Fruit fly (Drosophila melanogaster) whole organism, embryonic: ENCODE data around the gene CG5910.

Source experiments
- Antp ChIP-seq: fragments of 200-800 bp; sonication (Bioruptor generic); optimal IDR thresholded peaks from 3 replicates; lab custom pipeline; 2016; ENCODE audit warnings: missing biosample characterization, missing genetic modification characterization
- CG12236 ChIP-seq: fragments of 200-800 bp; sonication (Bioruptor generic); optimal IDR thresholded peaks from 2 replicates; lab custom pipeline; 2016; ENCODE audit warnings: missing biosample characterization, missing genetic modification characterization
- CG12744 ChIP-seq: fragments of 200-800 bp; sonication (Bioruptor generic); optimal IDR thresholded peaks from 2 replicates; lab custom pipeline; 2016; ENCODE audit warnings: missing biosample characterization, missing genetic modification characterization
- CG15601 ChIP-seq: fragments of 200-800 bp; sonication (Bioruptor generic); optimal IDR thresholded peaks from 3 replicates; lab custom pipeline; 2019; ENCODE audit warnings: missing biosample characterization, mild to moderate bottlenecking, missing genetic modification characterization, moderate library complexity
- CG17385 ChIP-seq: fragments of 200-800 bp; sonication (Bioruptor generic); optimal IDR thresholded peaks from 3 replicates; lab custom pipeline; 2018; ENCODE audit warnings: missing biosample characterization, mild to moderate bottlenecking, missing genetic modification characterization
- CG32772 ChIP-seq: fragments of 200-800 bp; sonication (Bioruptor generic); IDR thresholded peaks from 2 replicates; pipeline ENCODE4 v1.3.6; 2022; ENCODE audit warnings: missing biosample characterization, missing genetic modification characterization
- CG3407 ChIP-seq: fragments of 200-800 bp; sonication (Bioruptor generic); optimal IDR thresholded peaks from 2 replicates; lab custom pipeline; 2018; ENCODE audit warnings: missing biosample characterization, mild to moderate bottlenecking, missing genetic modification characterization
- CG4360 ChIP-seq: fragments of 200-800 bp; sonication (Bioruptor generic); IDR thresholded peaks from 2 replicates; pipeline ENCODE4 v1.3.6; 2022; ENCODE audit warnings: missing biosample characterization, missing genetic modification characterization
- CG5245 ChIP-seq: fragments of 200-800 bp; sonication (Bioruptor generic); optimal IDR thresholded peaks from 3 replicates; lab custom pipeline; 2016; ENCODE audit warnings: missing biosample characterization, missing genetic modification characterization
- CG5953 ChIP-seq: fragments of 200-800 bp; sonication (Bioruptor generic); IDR thresholded peaks from 2 replicates; pipeline ENCODE4 v1.3.6; 2022; ENCODE audit warnings: missing biosample characterization, missing genetic modification characterization
- CG6272 ChIP-seq: fragments of 200-800 bp; sonication (Bioruptor generic); IDR thresholded peaks from 2 replicates; pipeline ENCODE4 v1.3.6; 2022; ENCODE audit warnings: missing biosample characterization, missing genetic modification characterization
- CG6765 ChIP-seq: fragments of 200-800 bp; sonication (Bioruptor generic); optimal IDR thresholded peaks from 3 replicates; lab custom pipeline; 2017; ENCODE audit warnings: missing biosample characterization, mild to moderate bottlenecking, missing genetic modification characterization
- CG7372 ChIP-seq: fragments of 200-800 bp; sonication (Bioruptor generic); IDR thresholded peaks from 2 replicates; pipeline ENCODE4 v1.3.6; 2022; ENCODE audit warnings: missing biosample characterization, missing genetic modification characterization
- CG8359 ChIP-seq: fragments of 200-800 bp; sonication (Bioruptor generic); optimal IDR thresholded peaks from 2 replicates; lab custom pipeline; 2017; ENCODE audit warnings: missing biosample characterization, mild to moderate bottlenecking, missing genetic modification characterization, borderline replicate concordance
- CG8924 ChIP-seq: fragments of 200-800 bp; optimal IDR thresholded peaks from 3 replicates; lab custom pipeline; 2019; ENCODE audit warnings: missing biosample characterization, mild to moderate bottlenecking, missing genetic modification characterization, moderate library complexity
- Dip3 ChIP-seq: fragments of 200-800 bp; sonication (Bioruptor generic); optimal IDR thresholded peaks from 3 replicates; lab custom pipeline; 2016; ENCODE audit warnings: missing biosample characterization, missing genetic modification characterization
- E2f2 ChIP-seq: fragments of 200-800 bp; sonication (Bioruptor generic); IDR thresholded peaks from 2 replicates; pipeline ENCODE4 v1.3.6; 2022; ENCODE audit warnings: missing biosample characterization, missing genetic modification characterization
- Elba2 ChIP-seq: fragments of 200-800 bp; sonication (Bioruptor generic); optimal IDR thresholded peaks from 3 replicates; lab custom pipeline; 2016; ENCODE audit warnings: missing biosample characterization, missing genetic modification characterization
- GATAe ChIP-seq: fragments of 200-800 bp; sonication (Bioruptor generic); conservative IDR thresholded peaks from 2 replicates; pipeline ENCODE4 v1.3.6; 2022; ENCODE audit warnings: missing biosample characterization, missing genetic modification characterization
- HLH4C ChIP-seq: fragments of 200-800 bp; sonication (Bioruptor generic); IDR thresholded peaks from 3 replicates; pipeline ENCODE4 v1.3.6; 2022; ENCODE audit warnings: missing biosample characterization, missing genetic modification characterization; ENCODE audit not compliant: partially characterized antibody
- Hr51 ChIP-seq, 2 experiments: fragments of 200-800 bp; sonication (Bioruptor generic); optimal IDR thresholded peaks; 2 replicates in 1 of 2; 3 replicates in 1 of 2; lab custom pipeline; 2016 to 2018; ENCODE audit warnings: missing biosample characterization in 2 of 2, missing genetic modification characterization in 2 of 2, mild to moderate bottlenecking in 1 of 2, moderate library complexity in 1 of 2
- Kr ChIP-seq: fragments of 200-800 bp; sonication (Bioruptor generic); optimal IDR thresholded peaks from 2 replicates; lab custom pipeline; 2017; ENCODE audit warnings: missing biosample characterization, mild to moderate bottlenecking, missing genetic modification characterization
- Med ChIP-seq: fragments of 200-800 bp; sonication (Bioruptor generic); peaks from one replicate; lab custom pipeline; 2016; ENCODE audit warnings: missing biosample characterization, missing genetic modification characterization, mild to moderate bottlenecking, inconsistent platforms, moderate library complexity
- Myb ChIP-seq: fragments of 200-800 bp; sonication (Bioruptor generic); optimal IDR thresholded peaks from 2 replicates; lab custom pipeline; 2016; ENCODE audit warnings: missing biosample characterization, missing genetic modification characterization
- NK7.1 ChIP-seq: fragments of 200-800 bp; sonication (Bioruptor generic); optimal IDR thresholded peaks from 3 replicates; lab custom pipeline; 2016; ENCODE audit warnings: missing biosample characterization, missing genetic modification characterization
- Nf-YC ChIP-seq: fragments of 200-800 bp; optimal IDR thresholded peaks from 3 replicates; lab custom pipeline; 2019; ENCODE audit warnings: missing biosample characterization, mild to moderate bottlenecking, missing genetic modification characterization, moderate library complexity
- Ssrp ChIP-seq: fragments of 200-800 bp; sonication (Bioruptor generic); optimal IDR thresholded peaks from 2 replicates; lab custom pipeline; 2018; ENCODE audit warnings: missing biosample characterization, mild to moderate bottlenecking, missing genetic modification characterization, moderate library complexity
- Tbp ChIP-seq: fragments of >200 bp; optimal IDR thresholded peaks from 2 replicates; lab custom pipeline; 2018; ENCODE audit warnings: missing biosample characterization, missing genetic modification characterization
- cad ChIP-seq: fragments of >200 bp; optimal IDR thresholded peaks from 2 replicates; lab custom pipeline; 2017; ENCODE audit warnings: missing biosample characterization, missing genetic modification characterization
- da ChIP-seq: fragments of 200-800 bp; sonication (Bioruptor generic); optimal IDR thresholded peaks from 2 replicates; lab custom pipeline; 2016; ENCODE audit warnings: missing biosample characterization, missing genetic modification characterization
- disco-r ChIP-seq: fragments of 200-800 bp; sonication (Bioruptor generic); optimal IDR thresholded peaks from 2 replicates; lab custom pipeline; 2016; ENCODE audit warnings: missing biosample characterization, missing genetic modification characterization
- esg ChIP-seq: fragments of 200-800 bp; sonication (Bioruptor generic); conservative IDR thresholded peaks from 2 replicates; pipeline ENCODE4 v1.3.6; 2022; ENCODE audit warnings: missing biosample characterization, missing genetic modification characterization
- eve ChIP-seq, 2 experiments: fragments of >200 bp; optimal IDR thresholded peaks; 2 replicates each; lab custom pipeline; 2017; ENCODE audit warnings: missing biosample characterization in 2 of 2, missing genetic modification characterization in 2 of 2
- gt ChIP-seq: fragments of 200-800 bp; sonication (Bioruptor generic); IDR thresholded peaks from 2 replicates; pipeline ENCODE4 v1.3.6; 2022; ENCODE audit warnings: missing biosample characterization, missing genetic modification characterization
- hth ChIP-seq: fragments of >200 bp; optimal IDR thresholded peaks from 2 replicates; lab custom pipeline; 2017; ENCODE audit warnings: inconsistent platforms
- ind ChIP-seq: fragments of 200-800 bp; sonication (Bioruptor generic); optimal IDR thresholded peaks from 3 replicates; lab custom pipeline; 2016; ENCODE audit warnings: missing biosample characterization, missing genetic modification characterization
- kay ChIP-seq: fragments of 200-800 bp; sonication (Bioruptor generic); optimal IDR thresholded peaks from 2 replicates; lab custom pipeline; 2016; ENCODE audit warnings: missing biosample characterization, missing genetic modification characterization
- lov ChIP-seq, 2 experiments: fragments of 200-800 bp in 1 of 2; fragments of >200 bp in 1 of 2; sonication (Bioruptor generic) in 1 of 2; IDR thresholded peaks in 1 of 2; optimal IDR thresholded peaks in 1 of 2; 2 replicates in 1 of 2; 3 replicates in 1 of 2; pipeline versions ENCODE4 v1.3.6 to Lab custom; 2017 to 2022; ENCODE audit warnings: missing biosample characterization in 1 of 2, missing genetic modification characterization in 1 of 2
- mam ChIP-seq: fragments of 200-800 bp; sonication (Bioruptor generic); optimal IDR thresholded peaks from 3 replicates; lab custom pipeline; 2016; ENCODE audit warnings: missing biosample characterization, missing genetic modification characterization
- onecut ChIP-seq: fragments of 200-800 bp; sonication (Bioruptor generic); IDR thresholded peaks from 2 replicates; pipeline ENCODE4 v1.3.6; 2022; ENCODE audit warnings: missing biosample characterization, missing genetic modification characterization
- pb ChIP-seq: fragments of 200-800 bp; sonication (Bioruptor generic); optimal IDR thresholded peaks from 3 replicates; lab custom pipeline; 2016; ENCODE audit warnings: missing biosample characterization, missing genetic modification characterization
- pfk ChIP-seq: fragments of 200-800 bp; sonication (Bioruptor generic); optimal IDR thresholded peaks from 2 replicates; lab custom pipeline; 2018; ENCODE audit warnings: missing biosample characterization, mild to moderate bottlenecking, missing genetic modification characterization, moderate library complexity
- pros ChIP-seq: fragments of 200-800 bp; sonication (Bioruptor generic); optimal IDR thresholded peaks from 3 replicates; lab custom pipeline; 2019; ENCODE audit warnings: missing biosample characterization, mild to moderate bottlenecking, missing genetic modification characterization, moderate library complexity
- run ChIP-seq: fragments of 200-800 bp; sonication (Bioruptor generic); optimal IDR thresholded peaks from 3 replicates; lab custom pipeline; 2018; ENCODE audit warnings: missing biosample characterization, mild to moderate bottlenecking, missing genetic modification characterization
- seq ChIP-seq: fragments of 200-800 bp; sonication (Bioruptor generic); IDR thresholded peaks from 2 replicates; pipeline ENCODE4 v1.3.6; 2022; ENCODE audit warnings: missing biosample characterization, missing genetic modification characterization
- unc-4 ChIP-seq: fragments of 200-800 bp; sonication (Bioruptor generic); IDR thresholded peaks from 2 replicates; pipeline ENCODE4 v1.3.6; 2022; ENCODE audit warnings: missing biosample characterization, missing genetic modification characterization; ENCODE audit not compliant: partially characterized antibody

The CG5910 gene

DNA sequence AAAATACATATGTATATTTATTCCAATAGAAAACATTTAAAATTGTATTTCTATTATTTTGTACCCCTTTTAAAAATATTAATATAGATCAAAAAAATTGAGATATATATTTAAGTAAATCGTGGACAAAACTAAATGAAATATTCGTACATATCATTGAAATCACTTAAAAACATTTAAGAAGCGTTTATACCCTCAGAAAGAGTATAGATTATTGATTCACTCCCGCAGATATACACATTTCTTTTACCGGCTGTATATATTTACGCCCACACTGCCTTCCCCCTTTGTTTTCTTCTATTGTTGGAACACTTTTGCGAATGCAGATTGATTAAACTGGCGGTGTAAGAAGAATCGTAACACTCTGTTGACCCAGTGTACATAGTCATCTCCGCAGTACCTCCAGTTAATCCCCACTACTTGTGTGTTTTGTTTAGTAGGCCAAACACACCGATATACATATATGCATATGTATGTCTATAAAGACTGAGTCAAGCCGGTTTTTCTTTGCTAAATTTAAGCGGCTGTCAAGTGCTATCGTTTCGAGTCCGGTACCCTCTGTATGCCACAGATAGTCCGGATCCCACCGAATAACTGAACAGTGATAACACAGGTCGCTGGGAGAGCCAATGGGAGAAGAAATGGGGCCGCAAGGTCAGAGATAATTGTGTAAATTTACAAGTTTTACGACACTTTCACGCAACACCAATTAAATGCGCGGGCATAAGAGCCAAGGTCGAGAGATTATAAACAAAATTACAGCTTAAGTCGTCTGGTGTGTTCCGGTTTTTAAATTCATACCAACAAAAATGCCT, 29.5 kb downstream of the CG5910 start (continued):
- peak; percentile 4 for TF ChIP-seq pb
- TF ChIP-seq hth (lab: Kevin White, UChicago): no peak
- peak; percentile 17 for TF ChIP-seq kay (GFP tag; lab: Kevin White, UChicago)
- TF ChIP-seq unc-4 (GFP tag; lab: Robert Waterston, UW): no peak
- peak; percentile 23 for TF ChIP-seq NK7.1 (GFP tag; lab: Kevin White, UChicago)
- peak; percentile 83 for TF ChIP-seq Kr (GFP tag; lab: Kevin White, UChicago)
- no peak for TF ChIP-seq Tbp (GFP tag; lab: Kevin White, UChicago)
- TF ChIP-seq CG3407: peak; percentile 77
- no peak for TF ChIP-seq GATAe (GFP tag; lab: Robert Waterston, UW)
- TF ChIP-seq Myb (GFP tag; lab: Kevin White, UChicago): peak; percentile 35
- no peak for TF ChIP-seq Dip3 (GFP tag; lab: Kevin White, UChicago)
- peak; percentile 50 for TF ChIP-seq Antp (GFP tag; lab: Kevin White, UChicago)
- no peak for TF ChIP-seq CG32772 (GFP tag; lab: Robert Waterston, UW)
- TF ChIP-seq seq (GFP tag; lab: Robert Waterston, UW): no peak
- TF ChIP-seq CG12236 (GFP tag; lab: Kevin White, UChicago): peak; percentile 72
- TF ChIP-seq CG6765 (GFP tag; lab: Kevin White, UChicago): peak; percentile 49
- peak; percentile 39 for TF ChIP-seq CG8359 (GFP tag; lab: Kevin White, UChicago)
- TF ChIP-seq run (tag; lab: Kevin White, UChicago): no peak
- TF ChIP-seq mam: peak; percentile 27
- no peak for TF ChIP-seq Elba2 (GFP tag; lab: Kevin White, UChicago)
- TF ChIP-seq CG6272: no peak
- peak; percentile 20 to 40 for TF ChIP-seq Hr51 (GFP tag; optimal IDR thresholded peaks at IDR 0.05; lab: Kevin White, UChicago)
- TF ChIP-seq CG15601 (tag; lab: Kevin White, UChicago): peak; percentile 63
- no peak for TF ChIP-seq gt (GFP tag; lab: Robert Waterston, UW)
- peak; percentile 19 for TF ChIP-seq pfk (GFP tag; lab: Kevin White, UChicago)

DNA sequence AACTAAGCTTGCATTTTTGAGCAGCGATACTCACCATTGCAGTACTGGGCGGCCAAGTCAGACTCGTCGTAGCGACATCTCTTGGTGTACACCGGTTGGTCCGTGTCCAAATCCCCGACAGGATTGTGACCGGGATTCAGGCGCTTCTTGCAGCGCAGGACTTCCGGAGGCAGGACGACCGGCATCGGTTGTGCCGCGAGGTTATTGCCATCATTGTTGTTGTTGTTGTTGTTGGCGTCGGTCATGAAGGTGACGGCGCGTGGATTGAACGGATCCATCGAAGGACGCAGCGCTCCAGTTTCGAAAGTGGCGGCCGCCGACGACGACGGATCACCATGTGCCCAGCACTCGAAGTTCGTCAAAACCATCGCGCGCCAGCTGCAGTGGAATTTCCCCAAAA, 30.4 kb downstream of the CG5910 start:
- TF ChIP-seq Med (GFP tag; lab: Kevin White, UChicago) (peak; percentile 68), CG4360 (peak; percentile 85), cad (no peak), da (GFP tag; lab: Kevin White, UChicago) (peak; percentile 21), eve (GFP tag; optimal IDR thresholded peaks at IDR 0.05; lab: Kevin White, UChicago) (no peak), lov (optimal IDR thresholded peaks at IDR 0.05; lab: Kevin White, UChicago) (no peak), lov (GFP tag; IDR thresholded peaks at IDR 0.05; lab: Robert Waterston, UW) (0 out of 3 replicates have a peak, but pooled peaks have one; percentile 50), CG12744 (GFP tag; lab: Kevin White, UChicago) (no peak)

DNA sequence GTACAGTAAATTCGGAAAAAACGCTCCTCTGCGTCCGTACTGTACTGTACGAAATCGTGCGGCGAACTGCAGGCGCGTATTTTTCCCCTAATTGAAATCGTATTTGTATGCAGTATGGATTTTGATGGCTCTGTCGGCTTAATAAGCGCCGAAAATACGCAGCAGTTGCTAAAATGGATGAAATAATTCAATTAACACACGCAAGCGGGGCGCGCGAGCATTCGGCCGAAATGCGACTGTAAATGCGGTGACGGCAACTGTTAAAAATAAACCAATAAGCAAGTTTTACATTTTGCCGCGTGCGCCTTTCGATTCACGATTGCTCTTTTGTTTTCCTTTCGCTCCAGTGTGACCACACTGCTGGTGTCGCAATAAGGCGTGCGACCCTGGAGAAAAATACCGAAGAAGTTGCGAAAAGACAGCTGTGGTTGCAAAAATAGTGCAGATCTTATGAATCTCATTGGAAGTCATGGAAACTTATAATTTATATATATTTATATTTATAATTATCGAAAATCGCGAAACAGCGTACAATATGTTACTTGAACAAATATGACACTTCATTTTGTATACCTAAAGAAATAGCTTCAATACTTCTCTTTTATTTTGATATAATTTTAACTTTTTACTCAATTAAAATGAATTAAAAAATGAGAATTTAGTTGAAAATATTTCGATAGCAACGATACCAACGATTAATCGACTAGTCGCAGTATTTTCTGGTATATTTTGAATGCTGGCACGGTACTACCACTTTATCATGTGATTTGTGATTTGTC, 31.0 kb downstream of the CG5910 start, which contains the start of the genes CG32428 and CG5969:
CG32428 (minus strand) TSS at position 703 of the 779 bp plus-strand sequence.
CG5969 (plus strand) TSS at position 763 of the 779 bp plus-strand sequence.
- no peak for TF ChIP-seq pros (GFP tag; lab: Kevin White, UChicago)
- peak; percentile 49 for TF ChIP-seq CG17385 (GFP tag; lab: Kevin White, UChicago)
- TF ChIP-seq CG5245: no peak
- peak; percentile 69 for TF ChIP-seq E2f2 (GFP tag; lab: Robert Waterston, UW)
- TF ChIP-seq CG7372 (GFP tag; lab: Robert Waterston, UW): peak; percentile 45; the same call in 1 of the 2 replicates
- TF ChIP-seq onecut (GFP tag; lab: Robert Waterston, UW): peak; percentile 22; the same call in 1 of the 2 replicates
- TF ChIP-seq HLH4C (GFP tag; lab: Robert Waterston, UW): 0 out of 3 replicates have a peak, but pooled peaks have one; percentile 8
- peak; percentile 73 for TF ChIP-seq Nf-YC (tag; lab: Kevin White, UChicago)
- TF ChIP-seq CG8924 (tag; lab: Kevin White, UChicago): peak; percentile 70
- TF ChIP-seq Ssrp: peak; percentile 28
- TF ChIP-seq esg (GFP tag; lab: Robert Waterston, UW): peak; percentile 52
- peak; percentile 68 for TF ChIP-seq ind
- no peak for TF ChIP-seq CG5953 (GFP tag; lab: Robert Waterston, UW)
- TF ChIP-seq disco-r (GFP tag; lab: Kevin White, UChicago): no peak
